Worm (Caenorhabditis elegans) whole organism, L1 larva: ENCODE measurements around the gene F32D8.3.
A peak's percentile ranks its signal among the peaks of the same experiment; 100 is the strongest.

Experiments
- alr-1 ChIP-seq: fragments of 200-800 bp; sonication (Bioruptor generic); optimal IDR thresholded peaks from 2 replicates; lab custom pipeline; 2018; ENCODE audit warnings: borderline replicate concordance, mild to moderate bottlenecking, missing genetic modification characterization, missing compliant biosample characterization
- ama-1 ChIP-seq: fragments of 150-350 bp; optimal IDR thresholded peaks from 2 replicates; lab custom pipeline; 2014
- blmp-1 ChIP-seq: fragments of 150-350 bp; optimal IDR thresholded peaks from 2 replicates; lab custom pipeline; 2014; ENCODE audit warnings: missing biosample characterization, missing genetic modification characterization
- ceh-63 ChIP-seq: fragments of 200-800 bp; sonication (Bioruptor generic); optimal IDR thresholded peaks from 2 replicates; lab custom pipeline; 2018; ENCODE audit warnings: mild to moderate bottlenecking, missing genetic modification characterization, missing compliant biosample characterization
- ceh-8 ChIP-seq: fragments of 200-800 bp; sonication (Bioruptor generic); optimal IDR thresholded peaks from 2 replicates; lab custom pipeline; 2018; ENCODE audit warnings: mild to moderate bottlenecking, missing genetic modification characterization, moderate library complexity, missing compliant biosample characterization
- ceh-88 ChIP-seq: fragments of 200-800 bp; sonication (Bioruptor generic); IDR thresholded peaks from 2 replicates; pipeline ENCODE4 v1.3.6; 2022; ENCODE audit warnings: missing genetic modification characterization, missing compliant biosample characterization
- dpl-1 ChIP-seq, 3 experiments: fragments of 150-350 bp in 2 of 3; sonication (generic microtip) in 1 of 3; optimal IDR thresholded peaks; 2 replicates each; lab custom pipeline; 2014 to 2017; ENCODE audit warnings: missing biosample characterization in 3 of 3, missing genetic modification characterization in 3 of 3, missing genetic modification reagents in 3 of 3
- dsc-1 ChIP-seq: sonication (generic microtip); optimal IDR thresholded peaks from 2 replicates; lab custom pipeline; 2016; ENCODE audit warnings: mild to moderate bottlenecking, missing genetic modification characterization, missing compliant biosample characterization
- efl-1 ChIP-seq, 4 experiments: fragments of 150-350 bp; optimal IDR thresholded peaks in 3 of 4; peaks in 1 of 4; 1 replicate in 1 of 4; 2 replicates in 3 of 4; lab custom pipeline; 2014; ENCODE audit warnings: missing biosample characterization in 2 of 4, missing genetic modification characterization in 2 of 4, missing genetic modification reagents in 2 of 4
- egl-13 ChIP-seq: sonication (generic microtip); optimal IDR thresholded peaks from 2 replicates; lab custom pipeline; 2016; ENCODE audit warnings: missing genotype, missing genetic modification reagents, missing genetic modification characterization, missing compliant biosample characterization
- egl-27 ChIP-seq, 2 experiments: fragments of 150-350 bp in 1 of 2; sonication (generic microtip); optimal IDR thresholded peaks; 3 replicates each; lab custom pipeline; 2017 to 2018; ENCODE audit warnings: missing biosample characterization in 2 of 2, missing genetic modification characterization in 2 of 2, missing genetic modification reagents in 2 of 2
- elt-2 ChIP-seq: sonication (generic microtip); optimal IDR thresholded peaks from 2 replicates; lab custom pipeline; 2016; ENCODE audit warnings: missing genetic modification characterization, mild to moderate bottlenecking, inconsistent platforms, missing compliant biosample characterization, missing genetic modification reagents
- elt-3 ChIP-seq, 6 experiments: fragments of 150-350 bp in 1 of 6; sonication (generic microtip); optimal IDR thresholded peaks; 2 replicates each; lab custom pipeline; 2017 to 2018; ENCODE audit warnings: missing biosample characterization in 6 of 6, missing genetic modification characterization in 6 of 6, inconsistent platforms in 1 of 6
- ets-5 ChIP-seq: fragments of 200-800 bp; sonication (Bioruptor generic); IDR thresholded peaks from 2 replicates; pipeline ENCODE4 v1.3.6; 2022; ENCODE audit warnings: missing genetic modification characterization, missing compliant biosample characterization
- fkh-10 ChIP-seq: sonication (generic microtip); optimal IDR thresholded peaks from 2 replicates; lab custom pipeline; 2017; ENCODE audit warnings: missing biosample characterization, missing genetic modification reagents, missing genetic modification characterization
- fkh-8 ChIP-seq: sonication (generic microtip); optimal IDR thresholded peaks from 2 replicates; lab custom pipeline; 2016; ENCODE audit warnings: mild to moderate bottlenecking, missing genetic modification characterization, missing compliant biosample characterization
- fos-1 ChIP-seq: fragments of 150-350 bp; optimal IDR thresholded peaks from 2 replicates; lab custom pipeline; 2014; ENCODE audit warnings: missing biosample characterization, missing genetic modification characterization
- irx-1 ChIP-seq: sonication (generic microtip); optimal IDR thresholded peaks from 2 replicates; lab custom pipeline; 2016; ENCODE audit warnings: missing genetic modification characterization, missing compliant biosample characterization
- lin-13 ChIP-seq: fragments of 150-350 bp; optimal IDR thresholded peaks from 2 replicates; lab custom pipeline; 2014; ENCODE audit warnings: missing biosample characterization, missing genetic modification reagents, missing genetic modification characterization
- lin-14 ChIP-seq: fragments of 200-800 bp; sonication (Bioruptor generic); optimal IDR thresholded peaks from 2 replicates; lab custom pipeline; 2018; ENCODE audit warnings: mild to moderate bottlenecking, missing genetic modification characterization, moderate library complexity, missing compliant biosample characterization
- lin-15B ChIP-seq: fragments of 150-350 bp; sonication (generic microtip); optimal IDR thresholded peaks from 3 replicates; lab custom pipeline; 2014; ENCODE audit warnings: missing biosample characterization, missing genetic modification characterization
- lin-35 ChIP-seq, 2 experiments: fragments of 150-350 bp; optimal IDR thresholded peaks; 2 replicates each; lab custom pipeline; 2014; ENCODE audit warnings: missing biosample characterization in 2 of 2, missing genetic modification characterization in 2 of 2, missing genetic modification reagents in 2 of 2
- lsy-2 ChIP-seq, 2 experiments: fragments of 150-350 bp; optimal IDR thresholded peaks; 2 replicates each; lab custom pipeline; 2014; ENCODE audit warnings: missing biosample characterization in 2 of 2, missing genetic modification characterization in 2 of 2
- mdl-1 ChIP-seq, 2 experiments: fragments of 150-350 bp; optimal IDR thresholded peaks; 2 replicates each; lab custom pipeline; 2014 to 2017; ENCODE audit warnings: missing biosample characterization in 2 of 2, missing genetic modification characterization in 2 of 2, inconsistent platforms in 1 of 2
- mef-2 ChIP-seq: fragments of 150-350 bp; optimal IDR thresholded peaks from 2 replicates; lab custom pipeline; 2014; ENCODE audit warnings: missing biosample characterization, missing genetic modification characterization
- mep-1 ChIP-seq: fragments of 150-350 bp; optimal IDR thresholded peaks from 2 replicates; lab custom pipeline; 2014; ENCODE audit warnings: missing biosample characterization, missing genetic modification characterization
- nhr-11 ChIP-seq: fragments of 150-350 bp; optimal IDR thresholded peaks from 2 replicates; lab custom pipeline; 2014; ENCODE audit warnings: missing biosample characterization, missing genetic modification characterization
- nhr-19 ChIP-seq: fragments of 200-800 bp; sonication (Bioruptor generic); conservative IDR thresholded peaks from 2 replicates; pipeline ENCODE4 v1.3.6; 2022; ENCODE audit warnings: missing genetic modification characterization, missing compliant biosample characterization
- nhr-20 ChIP-seq: sonication (generic microtip); optimal IDR thresholded peaks from 2 replicates; lab custom pipeline; 2016; ENCODE audit warnings: mild to moderate bottlenecking, missing genetic modification characterization, missing compliant biosample characterization
- nhr-47 ChIP-seq: sonication (generic microtip); optimal IDR thresholded peaks from 2 replicates; lab custom pipeline; 2016; ENCODE audit warnings: mild to moderate bottlenecking, missing genetic modification characterization, moderate library complexity, missing compliant biosample characterization
- nhr-71 ChIP-seq: sonication (generic microtip); optimal IDR thresholded peaks from 2 replicates; lab custom pipeline; 2016; ENCODE audit warnings: mild to moderate bottlenecking, missing genetic modification characterization, moderate library complexity, missing compliant biosample characterization
- pax-3 ChIP-seq: fragments of 200-800 bp; sonication (Bioruptor generic); optimal IDR thresholded peaks from 2 replicates; lab custom pipeline; 2018; ENCODE audit warnings: mild to moderate bottlenecking, missing genetic modification characterization, moderate library complexity, missing compliant biosample characterization
- pqm-1 ChIP-seq: sonication (generic microtip); optimal IDR thresholded peaks from 3 replicates; lab custom pipeline; 2017; ENCODE audit warnings: missing biosample characterization, missing genetic modification characterization
- rnt-1 ChIP-seq: sonication (generic microtip); optimal IDR thresholded peaks from 2 replicates; lab custom pipeline; 2016; ENCODE audit warnings: mild to moderate bottlenecking, missing genetic modification characterization, moderate library complexity, missing compliant biosample characterization
- skn-1 ChIP-seq: fragments of 150-350 bp; optimal IDR thresholded peaks from 2 replicates; lab custom pipeline; 2014; ENCODE audit warnings: missing biosample characterization, missing genetic modification characterization
- snpc-4 ChIP-seq: fragments of 150-350 bp; optimal IDR thresholded peaks from 2 replicates; lab custom pipeline; 2014; ENCODE audit warnings: missing biosample characterization, missing genetic modification characterization
- snu-23 ChIP-seq: sonication (generic microtip); optimal IDR thresholded peaks from 2 replicates; lab custom pipeline; 2016; ENCODE audit warnings: missing genetic modification characterization, missing compliant biosample characterization
- sptf-1 ChIP-seq: fragments of 150-350 bp; optimal IDR thresholded peaks from 2 replicates; lab custom pipeline; 2014; ENCODE audit warnings: missing biosample characterization, missing genetic modification characterization
- swsn-7 ChIP-seq: sonication (generic microtip); optimal IDR thresholded peaks from 2 replicates; lab custom pipeline; 2016; ENCODE audit warnings: missing genetic modification characterization, missing compliant biosample characterization
- unc-30 ChIP-seq: sonication (generic microtip); optimal IDR thresholded peaks from 2 replicates; lab custom pipeline; 2017; ENCODE audit warnings: missing biosample characterization, missing genetic modification characterization
- xbp-1 ChIP-seq: sonication (generic microtip); optimal IDR thresholded peaks from 2 replicates; lab custom pipeline; 2016; ENCODE audit warnings: missing genetic modification characterization, missing compliant biosample characterization
- zip-4 ChIP-seq: fragments of 200-800 bp; sonication (Bioruptor generic); optimal IDR thresholded peaks from 2 replicates; lab custom pipeline; 2018; ENCODE audit warnings: mild to moderate bottlenecking, missing genetic modification characterization, moderate library complexity, missing compliant biosample characterization
- ztf-4 ChIP-seq: fragments of 150-350 bp; optimal IDR thresholded peaks from 2 replicates; lab custom pipeline; 2014; ENCODE audit warnings: missing biosample characterization, missing genetic modification characterization

F32D8.3 gene

ce11 chrV:10932411-10932810 lies 45.8 kb downstream of the F32D8.3 start, which contains the start of gene F58B4.5:
Gene F58B4.5, plus strand, starts transcription at chrV:10932693.
- TF ChIP-seq nhr-71 (tag; lab: Kevin White, UChicago): no peak
- TF ChIP-seq elt-2 (tag; lab: Kevin White, UChicago): peak; percentile 89
- TF ChIP-seq lin-35 (GFP tag; optimal IDR thresholded peaks at IDR 0.05; lab: Kevin White, UChicago): peak in 1 of 2 experiments; percentile 19
- no peak for TF ChIP-seq efl-1 (optimal IDR thresholded peaks at IDR 0.05; lab: Kevin White, UChicago)
- TF ChIP-seq efl-1 (GFP tag; optimal IDR thresholded peaks at IDR 0.05 in 1 of 2; lab: Kevin White, UChicago): peak in 1 of 2 experiments; percentile 43
- TF ChIP-seq nhr-20 (tag; lab: Kevin White, UChicago): peak; percentile 51

- TF ChIP-seq nhr-20 (tag; lab: Kevin White, UChicago) (peak; percentile 1), rnt-1 (no peak), pqm-1 (tag; lab: Kevin White, UChicago) (no peak), lin-15B (tag; lab: Kevin White, UChicago) (no peak), sptf-1 (tag; lab: Kevin White, UChicago) (no peak), egl-13 (tag; lab: Kevin White, UChicago) (no peak), blmp-1 (tag; lab: Kevin White, UChicago) (no peak), elt-2 (tag; lab: Kevin White, UChicago) (peak; percentile 83), ets-5 (GFP tag; lab: Robert Waterston, UW) (no peak), mdl-1 (tag; optimal IDR thresholded peaks at IDR 0.05; lab: Kevin White, UChicago) (no peak), ceh-63 (GFP tag; lab: Kevin White, UChicago) (no peak), lin-13 (GFP tag; lab: Kevin White, UChicago) (no peak), ceh-88 (GFP tag; lab: Robert Waterston, UW) (no peak), ama-1 (no peak)
Measured at ce11 chrV:10936681-10937080, 50.0 kb downstream of the F32D8.3 start, which contains the start of gene F17C11.12. Gene F17C11.12, minus strand, starts transcription at chrV:10936920.

ce11 chrV:10937294-10937693 lies 50.7 kb downstream of the F32D8.3 start:
- TF ChIP-seq nhr-47: peak; percentile 73
- TF ChIP-seq ceh-8 (GFP tag; lab: Kevin White, UChicago): peak; percentile 44
- TF ChIP-seq pax-3 (tag; lab: Kevin White, UChicago): no peak
- TF ChIP-seq unc-30 (tag; lab: Kevin White, UChicago): no peak
- TF ChIP-seq alr-1: no peak
- TF ChIP-seq skn-1 (tag; lab: Kevin White, UChicago): peak; percentile 64
- peak; percentile 63 for TF ChIP-seq nhr-11 (tag; lab: Kevin White, UChicago)
- peak; percentile 30 for TF ChIP-seq mep-1 (tag; lab: Kevin White, UChicago)
- TF ChIP-seq lin-35 (GFP tag; optimal IDR thresholded peaks at IDR 0.05; lab: Kevin White, UChicago): peak in 1 of 2 experiments; percentile 27
- TF ChIP-seq ztf-4 (tag; lab: Kevin White, UChicago): peak; percentile 45
- no peak for TF ChIP-seq fos-1
- TF ChIP-seq elt-3 (tag; optimal IDR thresholded peaks at IDR 0.05; lab: Kevin White, UChicago): peak in 1 of 6 experiments; percentile 65
- peak; percentile 70 for TF ChIP-seq nhr-20 (tag; lab: Kevin White, UChicago)
- peak; percentile 92 for TF ChIP-seq fkh-10 (GFP tag; lab: Kevin White, UChicago)
- no peak for TF ChIP-seq mef-2 (tag; lab: Kevin White, UChicago)
- peak; percentile 88 for TF ChIP-seq nhr-19
- peak; percentile 88 for TF ChIP-seq nhr-71 (tag; lab: Kevin White, UChicago)
- no peak for TF ChIP-seq efl-1 (optimal IDR thresholded peaks at IDR 0.05; lab: Kevin White, UChicago)
- peak in 1 of 2 experiments; percentile 62 for TF ChIP-seq efl-1 (GFP tag; optimal IDR thresholded peaks at IDR 0.05 in 1 of 2; lab: Kevin White, UChicago)
- peak; percentile 30 for TF ChIP-seq swsn-7 (tag; lab: Kevin White, UChicago)
- TF ChIP-seq xbp-1 (tag; lab: Kevin White, UChicago): no peak
- TF ChIP-seq snu-23 (GFP tag; lab: Kevin White, UChicago): peak; percentile 41
- TF ChIP-seq dpl-1 (GFP tag; optimal IDR thresholded peaks at IDR 0.05; lab: Kevin White, UChicago): peak in 1 of 3 experiments; percentile 2
- TF ChIP-seq zip-4: no peak
- peak; percentile 26 to 65 for TF ChIP-seq lsy-2 (tag; optimal IDR thresholded peaks at IDR 0.05; lab: Kevin White, UChicago)
- peak; percentile 17 for TF ChIP-seq irx-1
- peak; percentile 69 for TF ChIP-seq dsc-1 (tag; lab: Kevin White, UChicago)
- peak; percentile 79 for TF ChIP-seq fkh-8
- TF ChIP-seq egl-27 (tag; optimal IDR thresholded peaks at IDR 0.05; lab: Kevin White, UChicago): no peak
- TF ChIP-seq lin-14: peak; percentile 67
- no peak for TF ChIP-seq snpc-4 (tag; lab: Kevin White, UChicago)
- TF ChIP-seq, all 84 proteins: peak for 21
